Worm (Caenorhabditis elegans): ENCODE results near the gene T15H9.4.

T15H9.4 gene

ce11 chrII:9601069-9601468 is 10.6 kb upstream of the T15H9.4 start:
- peak; percentile 55 for TF ChIP-seq C34F6.9 (tag; optimal IDR thresholded peaks at IDR 0.05)
- peak; percentile 63 for TF ChIP-seq gmeb-1 (tag; optimal IDR thresholded peaks at IDR 0.05)
- peak; percentile 36 for TF ChIP-seq ceh-16 (tag; optimal IDR thresholded peaks at IDR 0.05)
- peak; percentile 95 for TF ChIP-seq sma-9 (GFP tag; optimal IDR thresholded peaks at IDR 0.05)
- no peak for TF ChIP-seq sma-9 (tag; optimal IDR thresholded peaks at IDR 0.05)
- peak in 1 of 2 experiments; percentile 72 for TF ChIP-seq lsy-2 (tag; optimal IDR thresholded peaks at IDR 0.05)
- no peak for TF ChIP-seq nhr-12 (tag; optimal IDR thresholded peaks at IDR 0.05)
- TF ChIP-seq egl-27 (tag; optimal IDR thresholded peaks at IDR 0.05), result peak; percentile 57
- TF ChIP-seq blmp-1 (tag; optimal IDR thresholded peaks at IDR 0.05; ENCODE audit: insufficient read depth), result peak; percentile 86
- peak; percentile 41 for TF ChIP-seq ama-1 (optimal IDR thresholded peaks at IDR 0.05)
- TF ChIP-seq sem-4 (tag; optimal IDR thresholded peaks at IDR 0.05), result peak; percentile 85
- no peak for TF ChIP-seq dmd-4 (tag; optimal IDR thresholded peaks at IDR 0.05)
- peak; percentile 1 for TF ChIP-seq Y55F3AM.14 (GFP tag; optimal IDR thresholded peaks at IDR 0.05)
- TF ChIP-seq mbf-1 (tag; optimal IDR thresholded peaks at IDR 0.05), result no peak
- TF ChIP-seq F13H6.1 (tag; optimal IDR thresholded peaks at IDR 0.05), result peak; percentile 68
- TF ChIP-seq nhr-21 (tag; optimal IDR thresholded peaks at IDR 0.05), result peak; percentile 95
- TF ChIP-seq nhr-6 (tag; optimal IDR thresholded peaks at IDR 0.05), result peak; percentile 58
- no peak for TF ChIP-seq ZK546.5 (tag; optimal IDR thresholded peaks at IDR 0.05)
- peak; percentile 21 for TF ChIP-seq lin-13 (GFP tag; optimal IDR thresholded peaks at IDR 0.05)
- TF ChIP-seq ztf-1 (GFP tag; conservative IDR thresholded peaks at IDR 0.05), result no peak
- peak; percentile 84 for TF ChIP-seq sma-3 (GFP tag; optimal IDR thresholded peaks at IDR 0.05)
- no peak for TF ChIP-seq elt-1 (tag; optimal IDR thresholded peaks at IDR 0.05)
- peak; percentile 75 to 91 for TF ChIP-seq mdl-1 (tag; optimal IDR thresholded peaks at IDR 0.05)
- TF ChIP-seq fos-1 (tag; optimal IDR thresholded peaks at IDR 0.05), result peak; percentile 74
- peak; percentile 31 for TF ChIP-seq mab-5 (tag; optimal IDR thresholded peaks at IDR 0.05)
- TF ChIP-seq snpc-4 (tag; optimal IDR thresholded peaks at IDR 0.05), result no peak
- TF ChIP-seq ceh-82 (tag; optimal IDR thresholded peaks at IDR 0.05), result no peak
- peak; percentile 67 for TF ChIP-seq ztf-4 (tag; optimal IDR thresholded peaks at IDR 0.05)
- TF ChIP-seq nhr-25 (tag; optimal IDR thresholded peaks at IDR 0.05), result peak; percentile 96
- TF ChIP-seq crh-2 (tag; optimal IDR thresholded peaks at IDR 0.05), result peak; percentile 63
- TF ChIP-seq peb-1 (tag; optimal IDR thresholded peaks at IDR 0.05), result no peak
- peak; percentile 87 for TF ChIP-seq nhr-129 (tag; optimal IDR thresholded peaks at IDR 0.05)
- no peak for TF ChIP-seq nhr-10 (tag; optimal IDR thresholded peaks at IDR 0.05)

- TF ChIP-seq lin-39 (tag; optimal IDR thresholded peaks at IDR 0.05) (no peak), nhr-25 (tag; optimal IDR thresholded peaks at IDR 0.05) (peak; percentile 86), blmp-1 (tag; optimal IDR thresholded peaks at IDR 0.05; ENCODE audit: insufficient read depth) (peak; percentile 68), lin-13 (GFP tag; optimal IDR thresholded peaks at IDR 0.05) (peak; percentile 9), crh-2 (tag; optimal IDR thresholded peaks at IDR 0.05) (peak; percentile 75), nhr-6 (tag; optimal IDR thresholded peaks at IDR 0.05) (peak; percentile 27), mdl-1 (tag; optimal IDR thresholded peaks at IDR 0.05) (peak; percentile 3 to 70), nhr-129 (tag; optimal IDR thresholded peaks at IDR 0.05) (peak; percentile 86), sma-9 (GFP tag; optimal IDR thresholded peaks at IDR 0.05) (peak; percentile 87), sma-9 (tag; optimal IDR thresholded peaks at IDR 0.05) (no peak), nhr-11 (tag; optimal IDR thresholded peaks at IDR 0.05) (no peak), ZK546.5 (tag; optimal IDR thresholded peaks at IDR 0.05) (no peak), mbf-1 (tag; optimal IDR thresholded peaks at IDR 0.05) (no peak), Y55F3AM.14 (GFP tag; optimal IDR thresholded peaks at IDR 0.05) (no peak), sma-3 (GFP tag; optimal IDR thresholded peaks at IDR 0.05) (peak; percentile 17), sem-4 (tag; optimal IDR thresholded peaks at IDR 0.05) (peak; percentile 72), C34F6.9 (tag; optimal IDR thresholded peaks at IDR 0.05) (peak; percentile 36), nhr-21 (tag; optimal IDR thresholded peaks at IDR 0.05) (peak; percentile 12), ztf-4 (tag; optimal IDR thresholded peaks at IDR 0.05) (peak; percentile 72), lin-11 (tag; optimal IDR thresholded peaks at IDR 0.05) (no peak), ztf-1 (GFP tag; conservative IDR thresholded peaks at IDR 0.05) (no peak), lsy-2 (tag; optimal IDR thresholded peaks at IDR 0.05) (peak in 1 of 2 experiments; percentile 60), gmeb-1 (tag; optimal IDR thresholded peaks at IDR 0.05) (peak; percentile 54), nhr-237 (tag; optimal IDR thresholded peaks at IDR 0.05) (no peak)
These were observed 10.0 kb upstream of the T15H9.4 start for ce11 chrII:9601679-9602078.

DNA sequence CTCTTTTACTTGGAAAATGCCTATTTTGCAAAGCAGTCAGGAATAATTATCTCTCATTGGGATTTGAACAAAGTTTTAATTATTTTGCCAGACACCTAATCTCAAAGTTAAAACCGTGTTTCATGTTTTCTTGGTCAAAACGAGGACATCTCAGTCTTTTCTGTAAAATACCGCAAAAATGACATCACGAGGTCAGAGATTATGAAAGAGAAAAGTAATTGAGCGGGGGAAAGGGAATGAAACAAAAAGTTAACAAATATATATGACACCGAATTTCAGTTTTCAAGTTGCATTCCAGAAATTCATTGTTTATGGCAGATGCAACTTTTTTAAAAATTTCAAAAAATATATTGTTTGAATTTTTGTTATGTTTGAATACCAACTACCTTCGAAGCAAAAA is 9.1 kb upstream of the T15H9.4 start:
- TF ChIP-seq R02D3.7 (tag; optimal IDR thresholded peaks at IDR 0.05) (no peak), gmeb-1 (tag; optimal IDR thresholded peaks at IDR 0.05) (peak; percentile 17), crh-2 (tag; optimal IDR thresholded peaks at IDR 0.05) (peak; percentile 42), dmd-4 (tag; optimal IDR thresholded peaks at IDR 0.05) (no peak), Y55F3AM.14 (GFP tag; optimal IDR thresholded peaks at IDR 0.05) (no peak), skn-1 (tag; optimal IDR thresholded peaks at IDR 0.05) (no peak), blmp-1 (tag; optimal IDR thresholded peaks at IDR 0.05; ENCODE audit: insufficient read depth) (peak; percentile 45), nhr-77 (tag; optimal IDR thresholded peaks at IDR 0.05) (no peak), sma-9 (GFP tag; optimal IDR thresholded peaks at IDR 0.05) (peak; percentile 55), sma-9 (tag; optimal IDR thresholded peaks at IDR 0.05) (no peak)

Data from whole organism, L2 larva.